Fruit fly (Drosophila melanogaster) whole organism, adult: ENCODE results near the gene bor.

Experiments
- CG12768 ChIP-seq: fragments of 200-800 bp; sonication (Bioruptor generic); optimal IDR thresholded peaks from 2 replicates; lab custom pipeline; 2017; ENCODE audit warnings: missing biosample characterization, missing genetic modification characterization, mild to moderate bottlenecking, moderate library complexity, missing genetic modification reagents
- CG1620 ChIP-seq: fragments of 200-800 bp; sonication (Bioruptor generic); optimal IDR thresholded peaks from 2 replicates; lab custom pipeline; 2016; ENCODE audit warnings: missing biosample characterization, missing genetic modification characterization
- CG33017 ChIP-seq: fragments of 200-800 bp; sonication (Bioruptor generic); optimal IDR thresholded peaks from 2 replicates; lab custom pipeline; 2018; ENCODE audit warnings: missing biosample characterization, mild to moderate bottlenecking, missing genetic modification characterization, moderate library complexity
- Mnt ChIP-seq: fragments of 200-800 bp; sonication (Bioruptor generic); optimal IDR thresholded peaks from 2 replicates; lab custom pipeline; 2016; ENCODE audit warnings: missing biosample characterization, mild to moderate bottlenecking, missing genetic modification characterization
- cnc ChIP-seq, 2 experiments: fragments of >200 bp; optimal IDR thresholded peaks; 2 replicates each; lab custom pipeline; 2017
- kay ChIP-seq: fragments of 200-800 bp; sonication (Bioruptor generic); peaks from one replicate; lab custom pipeline; 2016; ENCODE audit warnings: missing biosample characterization, missing genetic modification characterization, borderline replicate concordance
- ovo ChIP-seq: fragments of 200-800 bp; sonication (Bioruptor generic); optimal IDR thresholded peaks from 2 replicates; lab custom pipeline; 2016; ENCODE audit warnings: missing biosample characterization, missing genetic modification characterization
- tj ChIP-seq: fragments of 200-800 bp; sonication (Bioruptor generic); optimal IDR thresholded peaks from 3 replicates; lab custom pipeline; 2017; ENCODE audit warnings: missing biosample characterization, mild to moderate bottlenecking, missing genetic modification characterization, moderate library complexity

- no peak for TF ChIP-seq CG33017 (tag; lab: Kevin White, UChicago)
- TF ChIP-seq tj: no peak
- TF ChIP-seq kay (GFP tag; lab: Kevin White, UChicago): no peak
- TF ChIP-seq ovo (GFP tag; lab: Kevin White, UChicago): no peak
- no peak for TF ChIP-seq CG1620
- no peak for TF ChIP-seq cnc (optimal IDR thresholded peaks at IDR 0.05; lab: Kevin White, UChicago)
- TF ChIP-seq Mnt: no peak
- no peak for TF ChIP-seq CG12768 (GFP tag; lab: Kevin White, UChicago)
These were observed 38.6 kb downstream of the bor start, which contains the start of gene tara for dm6 chr3R:16225351-16225750.
